Fruit fly (Drosophila melanogaster): ENCODE results near the gene CG43074.

CG43074 gene

DNA sequence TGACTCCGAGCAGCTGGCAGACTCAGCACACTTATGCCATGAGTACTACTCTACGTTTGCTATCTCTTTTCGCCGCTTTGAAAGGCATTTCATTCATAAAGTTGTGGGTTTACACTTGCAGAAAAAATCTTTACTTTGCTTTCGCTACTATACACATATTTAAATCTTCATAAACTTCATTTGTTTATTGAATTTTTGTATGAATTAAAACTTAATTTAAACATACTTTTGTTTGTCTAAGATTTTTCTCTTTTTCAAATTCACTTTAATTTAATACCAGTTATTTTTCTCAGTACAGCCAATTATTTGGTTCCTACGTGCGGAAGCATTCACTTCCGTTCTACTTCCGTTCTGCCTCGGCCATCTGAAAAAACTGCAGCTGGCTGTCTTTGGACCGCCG lies 46.0 kb downstream of the CG43074 start (continued):
- TF ChIP-seq CG10565 (GFP tag; optimal IDR thresholded peaks at IDR 0.05), result no peak
- no peak for TF ChIP-seq Hand (GFP tag; optimal IDR thresholded peaks at IDR 0.05)
- TF ChIP-seq CG13624 (GFP tag; optimal IDR thresholded peaks at IDR 0.05), result peak; percentile 53
- TF ChIP-seq vvl (GFP tag; IDR thresholded peaks at IDR 0.05), result peak; percentile 71; the same call in 1 of the 2 replicates
- no peak for TF ChIP-seq Sry-β (GFP tag; optimal IDR thresholded peaks at IDR 0.05)
- no peak for TF ChIP-seq CG17912 (GFP tag; optimal IDR thresholded peaks at IDR 0.05)
- no peak for TF ChIP-seq CG6765 (GFP tag; optimal IDR thresholded peaks at IDR 0.05)
- no peak for TF ChIP-seq br (optimal IDR thresholded peaks at IDR 0.05)
- peak; percentile 70 for TF ChIP-seq CG4820 (GFP tag; optimal IDR thresholded peaks at IDR 0.05)
- no peak for TF ChIP-seq Ets65A (GFP tag)
- no peak for TF ChIP-seq nom (GFP tag; optimal IDR thresholded peaks at IDR 0.05)
- TF ChIP-seq Atf3 (GFP tag; optimal IDR thresholded peaks at IDR 0.05), result peak; percentile 22
- TF ChIP-seq Chrac-16 (GFP tag; optimal IDR thresholded peaks at IDR 0.05), result peak; percentile 67
- no peak for TF ChIP-seq CG9932 (GFP tag; IDR thresholded peaks at IDR 0.05)
- peak; percentile 84 for TF ChIP-seq CG10267 (tag; optimal IDR thresholded peaks at IDR 0.05)
- TF ChIP-seq H15 (GFP tag; IDR thresholded peaks at IDR 0.05), result 0 out of 3 replicates have a peak, but pooled peaks have one; percentile 36
- TF ChIP-seq amos (GFP tag; IDR thresholded peaks at IDR 0.05; ENCODE audit: partially characterized antibody), result no peak
- no peak for TF ChIP-seq CG7745 (tag; optimal IDR thresholded peaks at IDR 0.05)
- TF ChIP-seq E2f2 (GFP tag; IDR thresholded peaks at IDR 0.05), result peak; percentile 34; the same call in 1 of the 2 replicates
- TF ChIP-seq zen (tag; optimal IDR thresholded peaks at IDR 0.05), result peak; percentile 65
- TF ChIP-seq sna (GFP tag; IDR thresholded peaks at IDR 0.05; ENCODE audit: partially characterized antibody), result no peak
- peak; percentile 70 for TF ChIP-seq CG17359 (tag; optimal IDR thresholded peaks at IDR 0.05)
- TF ChIP-seq sr (GFP tag; IDR thresholded peaks at IDR 0.05), result no peak
- TF ChIP-seq Doc2 (GFP tag; IDR thresholded peaks at IDR 0.05), result no peak
- TF ChIP-seq CG2678 (tag; optimal IDR thresholded peaks at IDR 0.05), result peak; percentile 78
- TF ChIP-seq Six4 (GFP tag; optimal IDR thresholded peaks at IDR 0.05), result peak; percentile 59
- TF ChIP-seq CG12299 (tag; optimal IDR thresholded peaks at IDR 0.05), result no peak
- TF ChIP-seq CG11085 (GFP tag; IDR thresholded peaks at IDR 0.05), result 0 out of 2 replicates have a peak, but pooled peaks have one; percentile 25
- TF ChIP-seq CG31441 (GFP tag; IDR thresholded peaks at IDR 0.05), result peak; percentile 81
- no peak for TF ChIP-seq vfl (GFP tag; optimal IDR thresholded peaks at IDR 0.05)
- peak; percentile 49; the same call in 1 of the 2 replicates for TF ChIP-seq lmd (GFP tag; IDR thresholded peaks at IDR 0.05)
- TF ChIP-seq gt (GFP tag; IDR thresholded peaks at IDR 0.05), result no peak
- no peak for TF ChIP-seq CG7357 (GFP tag; IDR thresholded peaks at IDR 0.05)
- TF ChIP-seq CG8281 (tag; optimal IDR thresholded peaks at IDR 0.05), result peak; percentile 1
- peak; percentile 49 for TF ChIP-seq Antp (GFP tag; optimal IDR thresholded peaks at IDR 0.05)
- TF ChIP-seq az2 (GFP tag; optimal IDR thresholded peaks at IDR 0.05), result peak; percentile 72
- TF ChIP-seq CG13296 (GFP tag; optimal IDR thresholded peaks at IDR 0.05), result no peak
- TF ChIP-seq zen2 (GFP tag; IDR thresholded peaks at IDR 0.05; ENCODE audit: partially characterized antibody), result no peak
- no peak for TF ChIP-seq CG12769 (tag; optimal IDR thresholded peaks at IDR 0.05)
- TF ChIP-seq CG14965 (GFP tag; optimal IDR thresholded peaks at IDR 0.05; ENCODE audit: borderline replicate concordance), result no peak
- TF ChIP-seq CG12071 (GFP tag; optimal IDR thresholded peaks at IDR 0.05), result no peak
- no peak for TF ChIP-seq CG11560 (tag; IDR thresholded peaks at IDR 0.05)
- TF ChIP-seq Hey (tag; optimal IDR thresholded peaks at IDR 0.05), result no peak
- no peak for TF ChIP-seq bigmax (GFP tag; optimal IDR thresholded peaks at IDR 0.05)
- peak; percentile 15; the same call in 1 of the 2 replicates for TF ChIP-seq crol (GFP tag; IDR thresholded peaks at IDR 0.05)
- TF ChIP-seq HHEX (GFP tag; optimal IDR thresholded peaks at IDR 0.05), result peak; percentile 44
- peak; percentile 74 for TF ChIP-seq CG4424 (GFP tag; optimal IDR thresholded peaks at IDR 0.05)
- TF ChIP-seq CG7928 (GFP tag; optimal IDR thresholded peaks at IDR 0.05), result no peak
- TF ChIP-seq CG11093 (GFP tag; IDR thresholded peaks at IDR 0.05), result no peak
- TF ChIP-seq fd3F (GFP tag; optimal IDR thresholded peaks at IDR 0.05), result peak; percentile 19
- TF ChIP-seq eyg (GFP tag; optimal IDR thresholded peaks at IDR 0.05), result peak; percentile 14
